Worm (Caenorhabditis elegans): Measurements from ENCODE around the gene zmp-3.

The zmp-3 gene

ce11 chrV:2879801-2880200 lies 29.6 kb downstream of the zmp-3 start, which contains the start of gene str-39:
Gene str-39 (minus strand): TSS chrV:2879901.
- TF ChIP-seq dao-5 (tag; optimal IDR thresholded peaks at IDR 0.05) (no peak), him-1 (tag; optimal IDR thresholded peaks at IDR 0.05) (no peak), W03F9.2 (tag; optimal IDR thresholded peaks at IDR 0.05) (no peak)

ce11 chrV:2877509-2877908 lies 31.9 kb downstream of the zmp-3 start, which contains the start of gene F37B4.10:
Gene F37B4.10 (minus strand): TSS chrV:2877609.
- no peak for TF ChIP-seq dao-5 (tag; optimal IDR thresholded peaks at IDR 0.05)
- no peak for TF ChIP-seq him-1 (tag; optimal IDR thresholded peaks at IDR 0.05)
- TF ChIP-seq W03F9.2 (tag; optimal IDR thresholded peaks at IDR 0.05): no peak

ce11 chrV:2876188-2876831 lies 33.1 kb downstream of the zmp-3 start:
- TF ChIP-seq W03F9.2 (tag; optimal IDR thresholded peaks at IDR 0.05) (no peak), him-1 (tag; optimal IDR thresholded peaks at IDR 0.05) (no peak), dao-5 (tag; optimal IDR thresholded peaks at IDR 0.05) (no peak)

ce11 chrV:2875422-2875821 lies 34.0 kb downstream of the zmp-3 start, which contains the start of gene folt-2:
Gene folt-2 (minus strand): TSS chrV:2875600.
- TF ChIP-seq W03F9.2 (tag; optimal IDR thresholded peaks at IDR 0.05): no peak
- TF ChIP-seq him-1 (tag; optimal IDR thresholded peaks at IDR 0.05): no peak
- TF ChIP-seq dao-5 (tag; optimal IDR thresholded peaks at IDR 0.05): no peak

- TF ChIP-seq him-1 (tag; optimal IDR thresholded peaks at IDR 0.05): no peak
These were observed 36.5 kb downstream of the zmp-3 start for ce11 chrV:2872947-2873346.

DNA sequence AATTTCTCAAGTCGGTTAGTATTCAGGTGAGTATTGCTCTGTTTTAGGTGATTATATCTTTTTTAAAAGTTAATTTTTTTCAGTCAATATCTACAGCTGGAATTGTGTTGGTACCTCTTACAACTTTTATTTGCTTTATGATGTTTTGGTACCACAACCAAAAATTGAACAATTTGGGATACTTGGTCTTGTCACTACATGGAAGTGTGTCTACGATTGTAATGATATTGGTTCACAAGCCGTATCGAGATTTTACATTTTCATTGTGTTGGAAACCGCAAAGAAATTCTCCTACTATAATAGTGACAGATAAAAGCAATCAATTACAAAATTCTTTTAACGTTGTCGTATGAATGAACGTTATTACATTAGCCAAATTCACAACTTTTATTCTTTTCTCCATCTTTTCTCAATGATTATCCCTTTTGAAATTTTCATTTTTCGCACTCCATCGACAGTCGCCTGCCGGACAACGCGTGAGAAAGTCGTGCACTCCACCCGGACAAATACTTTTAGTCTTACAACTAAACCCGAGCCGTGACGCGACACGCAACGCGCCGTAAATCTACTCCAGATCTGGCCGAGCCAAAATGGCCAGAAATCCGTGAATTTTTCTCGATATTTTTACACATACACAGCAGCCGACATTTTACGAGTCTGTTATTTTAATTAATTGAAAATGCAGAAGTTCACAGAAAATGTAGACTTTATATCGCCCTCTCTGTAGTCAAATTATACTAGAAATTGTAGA lies 37.5 kb downstream of the zmp-3 start:
- TF ChIP-seq W03F9.2 (tag; optimal IDR thresholded peaks at IDR 0.05) (no peak), dao-5 (tag; optimal IDR thresholded peaks at IDR 0.05) (no peak), him-1 (tag; optimal IDR thresholded peaks at IDR 0.05) (no peak)

- TF ChIP-seq W03F9.2 (tag; optimal IDR thresholded peaks at IDR 0.05) (no peak), dao-5 (tag; optimal IDR thresholded peaks at IDR 0.05) (no peak), him-1 (tag; optimal IDR thresholded peaks at IDR 0.05) (no peak)
These were observed 39.3 kb downstream of the zmp-3 start, which contains the start of gene srh-243 for ce11 chrV:2870127-2870526. Gene srh-243 (plus strand): TSS chrV:2870427.

DNA sequence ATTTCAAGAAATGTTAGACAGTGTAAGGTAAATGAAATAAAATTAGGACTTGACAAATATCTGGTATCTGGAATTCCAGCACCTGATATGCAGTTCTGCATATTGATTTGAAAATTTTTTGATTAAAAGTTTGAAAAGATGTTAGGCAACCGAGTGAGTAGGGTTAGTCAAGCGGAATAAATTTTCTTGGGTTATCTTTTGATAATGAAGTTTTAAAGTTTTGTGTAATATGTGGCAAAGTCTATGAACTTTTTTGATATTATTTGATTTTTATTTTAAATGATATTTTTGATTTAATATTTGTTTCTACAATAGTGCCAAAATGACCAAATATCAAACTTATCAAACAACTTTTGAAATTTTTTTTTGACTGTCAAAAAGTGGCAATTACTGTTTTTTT lies 39.9 kb downstream of the zmp-3 start, which contains the start of gene srh-241:
srh-241 (minus strand) TSS at position 101 of the 400 bp plus-strand sequence.
- TF ChIP-seq him-1 (tag; optimal IDR thresholded peaks at IDR 0.05) (no peak), W03F9.2 (tag; optimal IDR thresholded peaks at IDR 0.05) (no peak), dao-5 (tag; optimal IDR thresholded peaks at IDR 0.05) (no peak)

- TF ChIP-seq him-1 (tag; optimal IDR thresholded peaks at IDR 0.05): no peak
- no peak for TF ChIP-seq W03F9.2 (tag; optimal IDR thresholded peaks at IDR 0.05)
These were observed 44.5 kb downstream of the zmp-3 start, which contains the start of gene srh-240 for ce11 chrV:2864899-2865298. Gene srh-240 (plus strand): TSS chrV:2865199.

DNA sequence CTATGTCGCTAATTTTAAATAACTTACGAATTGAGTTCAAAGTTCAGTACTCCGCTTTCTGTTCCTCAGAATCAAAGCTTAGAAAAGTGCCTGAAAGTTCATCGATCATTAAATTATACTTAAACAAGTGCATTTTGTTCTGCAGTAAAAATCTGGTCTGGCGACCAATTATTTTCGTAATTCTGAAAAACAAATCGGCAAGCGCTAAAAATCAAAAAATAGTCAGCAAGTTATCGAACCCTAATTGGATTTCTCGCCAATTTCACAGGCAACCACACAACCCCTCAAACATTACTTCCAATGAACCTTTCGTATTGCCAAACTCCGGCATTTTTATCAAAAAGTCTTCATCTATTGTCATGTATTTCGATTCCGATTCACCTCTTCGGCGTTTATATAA lies 46.4 kb downstream of the zmp-3 start, which contains the start of gene srh-272:
srh-272 (plus strand) TSS at position 301 of the 400 bp plus-strand sequence.
- TF ChIP-seq dao-5 (tag; optimal IDR thresholded peaks at IDR 0.05) (no peak), him-1 (tag; optimal IDR thresholded peaks at IDR 0.05) (no peak), W03F9.2 (tag; optimal IDR thresholded peaks at IDR 0.05) (no peak)

DNA sequence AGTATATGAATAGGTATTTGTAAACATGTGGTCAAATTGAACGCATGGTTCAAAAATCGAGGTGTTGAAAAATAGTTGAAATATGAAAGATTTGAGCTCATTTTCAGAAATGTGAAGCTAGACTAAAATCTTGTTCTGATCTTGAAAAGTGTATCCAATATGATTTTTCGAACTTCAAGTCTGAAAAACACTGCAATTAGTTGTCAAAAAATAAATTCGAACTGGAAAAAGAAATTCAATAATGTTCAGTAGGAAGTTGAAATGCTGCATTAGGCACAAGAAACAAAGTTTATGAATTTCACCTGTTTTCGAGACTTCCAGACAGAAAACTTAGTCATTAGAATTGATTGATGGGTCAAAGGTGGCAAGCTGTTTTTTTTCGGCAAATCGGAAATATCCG lies 47.9 kb downstream of the zmp-3 start, which contains the start of gene srh-270:
srh-270 (minus strand) TSS at position 101 of the 400 bp plus-strand sequence.
- no peak for TF ChIP-seq W03F9.2 (tag; optimal IDR thresholded peaks at IDR 0.05)
- TF ChIP-seq him-1 (tag; optimal IDR thresholded peaks at IDR 0.05): no peak
- no peak for TF ChIP-seq dao-5 (tag; optimal IDR thresholded peaks at IDR 0.05)

ce11 chrV:2859738-2860137 lies 49.7 kb downstream of the zmp-3 start, which contains the start of gene srj-54:
Gene srj-54 (minus strand): TSS chrV:2859838.
- no peak for TF ChIP-seq dao-5 (tag; optimal IDR thresholded peaks at IDR 0.05)
- TF ChIP-seq him-1 (tag; optimal IDR thresholded peaks at IDR 0.05): no peak
- TF ChIP-seq W03F9.2 (tag; optimal IDR thresholded peaks at IDR 0.05): no peak

DNA sequence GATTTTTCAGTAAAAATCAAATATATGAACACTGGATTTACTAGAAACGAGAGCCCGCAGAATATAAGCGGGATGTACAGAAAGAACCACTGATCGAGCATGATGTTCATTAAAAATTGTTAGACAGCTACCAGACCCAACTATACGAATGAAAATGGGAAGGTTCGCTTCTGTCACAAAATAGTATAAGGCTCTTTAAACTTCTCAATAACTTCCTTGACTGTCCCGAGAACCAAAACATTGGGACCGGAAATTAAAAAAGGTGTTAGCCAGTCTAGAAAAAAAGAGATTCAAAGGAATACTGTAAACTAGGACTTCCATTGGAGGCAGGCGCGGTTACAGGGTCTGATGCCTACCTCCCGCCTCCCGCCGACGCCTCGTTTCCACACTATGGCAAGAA lies 51.6 kb downstream of the zmp-3 start, which contains the start of gene srj-55:
srj-55 (minus strand) TSS at position 101 of the 400 bp plus-strand sequence.
- TF ChIP-seq dao-5 (tag; optimal IDR thresholded peaks at IDR 0.05) (no peak), W03F9.2 (tag; optimal IDR thresholded peaks at IDR 0.05) (no peak), him-1 (tag; optimal IDR thresholded peaks at IDR 0.05) (no peak)
